Worm (Caenorhabditis elegans): ENCODE data around the gene srd-18.

DNA sequence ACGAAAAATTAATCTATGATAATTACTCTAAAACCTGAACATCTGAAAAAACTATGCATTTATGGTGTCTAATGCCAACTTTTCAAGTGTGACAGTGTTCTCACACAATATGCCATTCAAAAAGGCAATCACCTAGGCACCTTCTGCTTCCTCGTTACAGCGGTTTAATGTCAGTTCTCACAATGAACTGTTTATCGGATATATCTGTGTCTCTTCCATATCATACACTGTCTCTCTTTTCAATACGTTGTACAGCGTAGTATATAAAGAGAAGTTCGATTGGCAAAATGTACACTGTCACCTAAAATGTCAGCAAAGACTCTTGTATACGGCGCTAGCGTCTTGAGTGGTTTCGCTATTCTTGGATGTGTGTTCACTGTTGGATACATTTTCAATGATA lies 15.0 kb upstream of the srd-18 start, which contains the start of gene col-162:
- TF ChIP-seq lin-13 (GFP tag; optimal IDR thresholded peaks at IDR 0.05), result no peak
- TF ChIP-seq nhr-237 (tag; optimal IDR thresholded peaks at IDR 0.05), result no peak
- TF ChIP-seq egl-43 (GFP tag; IDR thresholded peaks at IDR 0.05), result no peak
- no peak for TF ChIP-seq fos-1 (tag; optimal IDR thresholded peaks at IDR 0.05)
- no peak for TF ChIP-seq spr-3 (GFP tag; optimal IDR thresholded peaks at IDR 0.05)

Measured in whole organism, L4 larva.